Fruit fly (Drosophila melanogaster): ENCODE data around the gene mei-41.

mei-41 gene

DNA sequence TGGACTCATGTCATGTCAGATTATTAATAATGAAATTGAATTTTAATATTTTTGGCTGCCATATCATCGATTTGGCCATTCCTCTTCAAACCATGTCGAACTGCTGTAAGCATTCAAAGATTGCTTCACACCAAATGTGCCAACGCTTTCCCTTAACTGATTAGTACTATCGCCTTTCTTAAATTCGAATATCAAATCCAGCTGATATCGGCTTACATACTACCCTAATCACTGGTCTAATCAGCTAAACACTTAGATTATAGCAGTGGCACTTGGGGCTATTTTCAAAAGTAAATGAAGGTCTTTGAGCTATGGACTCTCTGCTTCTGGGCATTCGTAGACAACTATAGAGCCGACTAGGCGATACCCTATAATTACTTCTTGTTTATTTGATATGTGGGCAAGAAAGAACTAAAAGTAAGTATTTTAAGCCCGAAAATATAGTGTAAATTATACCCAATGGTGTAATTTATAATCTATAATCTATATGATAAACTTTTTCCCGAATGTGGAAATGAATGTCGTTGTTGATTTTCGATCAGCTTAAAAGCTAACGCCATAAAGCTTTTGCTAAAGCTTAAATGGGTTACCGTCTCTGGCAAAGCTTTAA is 12.4 kb downstream of the mei-41 start (continued):
- TF ChIP-seq Dref (GFP tag; IDR thresholded peaks at IDR 0.05) (no peak), Neu2 (GFP tag; optimal IDR thresholded peaks at IDR 0.05; ENCODE audit: borderline replicate concordance) (no peak), Ssrp (tag; optimal IDR thresholded peaks at IDR 0.05) (peak; percentile 54), CG6765 (GFP tag; optimal IDR thresholded peaks at IDR 0.05) (peak; percentile 79), grau (tag; optimal IDR thresholded peaks at IDR 0.05) (peak; percentile 84), CG7786 (GFP tag; optimal IDR thresholded peaks at IDR 0.05) (peak; percentile 31), CG4820 (GFP tag; optimal IDR thresholded peaks at IDR 0.05) (peak; percentile 52), CG31365 (tag; optimal IDR thresholded peaks at IDR 0.05) (peak; percentile 47), CG7357 (GFP tag; IDR thresholded peaks at IDR 0.05) (peak; percentile 67; the same call in 2 of the 3 replicates), Myb (GFP tag; optimal IDR thresholded peaks at IDR 0.05) (peak; percentile 24), Optix (GFP tag; IDR thresholded peaks at IDR 0.05) (no peak), Rx (GFP tag; IDR thresholded peaks at IDR 0.05) (peak; percentile 63), Sox102F (GFP tag; optimal IDR thresholded peaks at IDR 0.05) (peak; percentile 88), pfk (GFP tag; optimal IDR thresholded peaks at IDR 0.05) (no peak), insv (GFP tag; optimal IDR thresholded peaks at IDR 0.05) (no peak), dpn (GFP tag; optimal IDR thresholded peaks at IDR 0.05) (peak; percentile 62 to 84), bowl (GFP tag; IDR thresholded peaks at IDR 0.05) (peak; percentile 43; the same call in 1 of the 2 replicates), gce (GFP tag; IDR thresholded peaks at IDR 0.05) (peak; percentile 46; the same call in 1 of the 3 replicates), CG9727 (GFP tag; optimal IDR thresholded peaks at IDR 0.05) (peak; percentile 75), CG15073 (GFP tag; optimal IDR thresholded peaks at IDR 0.05) (no peak), CHES-1-like (GFP tag; optimal IDR thresholded peaks at IDR 0.05) (peak; percentile 18), trh (GFP tag; optimal IDR thresholded peaks at IDR 0.05) (peak; percentile 45), lilli (GFP tag; optimal IDR thresholded peaks at IDR 0.05) (peak; percentile 89), CG7745 (tag; optimal IDR thresholded peaks at IDR 0.05) (no peak), vnd (GFP tag; IDR thresholded peaks at IDR 0.05; ENCODE audit: partially characterized antibody) (no peak), Ptx1 (GFP tag; IDR thresholded peaks at IDR 0.05) (peak; percentile 81), CG9932 (GFP tag; IDR thresholded peaks at IDR 0.05) (peak; percentile 72), Xbp1 (GFP tag; optimal IDR thresholded peaks at IDR 0.05) (peak; percentile 80), CG9797 (GFP tag; optimal IDR thresholded peaks at IDR 0.05) (no peak), Drgx (GFP tag; IDR thresholded peaks at IDR 0.05) (peak; percentile 90), hth (optimal IDR thresholded peaks at IDR 0.05) (no peak), dmrt99B (tag; optimal IDR thresholded peaks at IDR 0.05) (peak; percentile 86), luna (GFP tag; optimal IDR thresholded peaks at IDR 0.05) (no peak), D (optimal IDR thresholded peaks at IDR 0.05) (no peak), D (GFP tag; optimal IDR thresholded peaks at IDR 0.05) (peak; percentile 38), pita (GFP tag; optimal IDR thresholded peaks at IDR 0.05) (no peak), lola (GFP tag; optimal IDR thresholded peaks at IDR 0.05) (no peak), CG14965 (GFP tag; optimal IDR thresholded peaks at IDR 0.05; ENCODE audit: borderline replicate concordance) (no peak), CG10431 (GFP tag; optimal IDR thresholded peaks at IDR 0.05) (no peak), odd (GFP tag; optimal IDR thresholded peaks at IDR 0.05) (peak; percentile 65), CG15479 (GFP tag; optimal IDR thresholded peaks at IDR 0.05) (no peak), MTF-1 (GFP tag; optimal IDR thresholded peaks at IDR 0.05; ENCODE audit: borderline replicate concordance) (peak; percentile 47), zf30C (GFP tag; optimal IDR thresholded peaks at IDR 0.05) (no peak), CG15514 (GFP tag; optimal IDR thresholded peaks at IDR 0.05) (peak; percentile 79), Opbp (GFP tag; IDR thresholded peaks at IDR 0.05; ENCODE audit: partially characterized antibody) (no peak), hbn (GFP tag; IDR thresholded peaks at IDR 0.05; ENCODE audit: partially characterized antibody) (no peak), CG15601 (tag; optimal IDR thresholded peaks at IDR 0.05) (no peak), Mrtf (GFP tag; IDR thresholded peaks at IDR 0.05) (peak; percentile 59; the same call in 1 of the 3 replicates), HLHmδ (GFP tag; optimal IDR thresholded peaks at IDR 0.05) (no peak), ara (GFP tag; IDR thresholded peaks at IDR 0.05) (peak; percentile 62)

Data from whole organism, embryonic.